Fruit fly (Drosophila melanogaster) S2 (cell line): ENCODE results near the gene Utx.

Source experiments
- CG8478 ChIP-seq: fragments of >200 bp; optimal IDR thresholded peaks from 2 replicates; lab custom pipeline; 2018
- CTCF ChIP-seq, 2 experiments: fragments of >200 bp; optimal IDR thresholded peaks; 2 replicates each; lab custom pipeline; 2018

DNA sequence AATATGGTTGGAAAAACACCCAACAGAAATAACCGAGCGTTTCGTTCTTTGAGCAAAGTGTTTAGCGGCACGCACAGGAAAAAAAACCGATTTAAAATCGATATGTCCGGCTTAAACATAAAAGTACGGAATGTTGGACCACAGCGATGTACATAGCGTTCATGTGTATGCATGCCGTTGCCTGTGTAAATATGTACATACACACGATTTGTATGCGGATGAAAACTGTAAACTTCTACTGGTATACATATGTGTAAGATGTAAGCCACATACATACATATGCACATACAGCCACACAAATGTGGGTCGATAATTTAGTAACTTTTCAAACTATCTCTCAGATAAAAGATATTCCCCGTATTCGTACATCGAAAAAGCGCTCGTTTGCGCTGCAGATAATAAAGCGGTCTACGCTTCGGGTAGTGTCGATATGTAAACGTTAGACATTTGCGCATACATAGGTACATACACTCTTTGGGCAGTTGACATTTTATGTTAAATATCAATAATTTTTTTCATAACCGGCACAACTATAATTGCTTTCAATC, 28.9 kb downstream of the Utx start:
- TF ChIP-seq CTCF (optimal IDR thresholded peaks at IDR 0.05; lab: Kevin White, UChicago) = no peak
- TF ChIP-seq CG8478 (lab: Kevin White, UChicago) = no peak
